Fruit fly (Drosophila melanogaster) whole organism, embryonic: ENCODE results near the gene RpL27A.
A peak's percentile ranks its signal among the peaks of the same experiment; 100 is the strongest.

Experiments
- CG10147 ChIP-seq: fragments of 200-800 bp; sonication (Bioruptor generic); optimal IDR thresholded peaks from 2 replicates; lab custom pipeline; 2019; ENCODE audit warnings: missing biosample characterization, mild to moderate bottlenecking, missing genetic modification characterization, moderate library complexity
- CG10543 ChIP-seq: fragments of 200-800 bp; sonication (Bioruptor generic); optimal IDR thresholded peaks from 3 replicates; lab custom pipeline; 2017; ENCODE audit warnings: missing biosample characterization, mild to moderate bottlenecking, missing genetic modification characterization, moderate library complexity
- CG11085 ChIP-seq: fragments of 200-800 bp; sonication (Bioruptor generic); IDR thresholded peaks from 2 replicates; pipeline ENCODE4 v1.3.6; 2022; ENCODE audit warnings: missing biosample characterization, missing genetic modification characterization
- CG11456 ChIP-seq: fragments of 200-800 bp; sonication (Bioruptor generic); IDR thresholded peaks from 3 replicates; pipeline ENCODE4 v1.3.6; 2022; ENCODE audit warnings: missing biosample characterization, missing genetic modification characterization
- CG12236 ChIP-seq: fragments of 200-800 bp; sonication (Bioruptor generic); optimal IDR thresholded peaks from 2 replicates; lab custom pipeline; 2016; ENCODE audit warnings: missing biosample characterization, missing genetic modification characterization
- CG12744 ChIP-seq: fragments of 200-800 bp; sonication (Bioruptor generic); optimal IDR thresholded peaks from 2 replicates; lab custom pipeline; 2016; ENCODE audit warnings: missing biosample characterization, missing genetic modification characterization
- CG13894 ChIP-seq: fragments of 200-800 bp; sonication (Bioruptor generic); optimal IDR thresholded peaks from 3 replicates; lab custom pipeline; 2018; ENCODE audit warnings: missing biosample characterization, mild to moderate bottlenecking, missing genetic modification characterization, moderate library complexity
- CG14014 ChIP-seq: fragments of 200-800 bp; sonication (Bioruptor generic); IDR thresholded peaks from 2 replicates; pipeline ENCODE4 v1.3.6; 2022; ENCODE audit warnings: missing biosample characterization, missing genetic modification characterization
- CG14441 ChIP-seq: fragments of 200-800 bp; sonication (Bioruptor generic); IDR thresholded peaks from 2 replicates; pipeline ENCODE4 v1.3.6; 2022; ENCODE audit warnings: missing biosample characterization, missing genetic modification characterization
- CG17186 ChIP-seq: fragments of 200-800 bp; sonication (Bioruptor generic); optimal IDR thresholded peaks from 3 replicates; lab custom pipeline; 2017; ENCODE audit warnings: missing biosample characterization, missing genetic modification reagents, missing genetic modification characterization
- CG31388 ChIP-seq: fragments of 200-800 bp; sonication (Bioruptor generic); optimal IDR thresholded peaks from 2 replicates; lab custom pipeline; 2016; ENCODE audit warnings: missing biosample characterization, missing genetic modification characterization
- CG3163 ChIP-seq: fragments of 200-800 bp; sonication (Bioruptor generic); optimal IDR thresholded peaks from 3 replicates; lab custom pipeline; 2016; ENCODE audit warnings: missing biosample characterization, missing genetic modification characterization
- CG32772 ChIP-seq: fragments of 200-800 bp; sonication (Bioruptor generic); IDR thresholded peaks from 2 replicates; pipeline ENCODE4 v1.3.6; 2022; ENCODE audit warnings: missing biosample characterization, missing genetic modification characterization
- CG4282 ChIP-seq: fragments of 200-800 bp; sonication (Bioruptor generic); optimal IDR thresholded peaks from 2 replicates; lab custom pipeline; 2016; ENCODE audit warnings: missing biosample characterization, missing genetic modification characterization
- CG43689 ChIP-seq: fragments of 200-800 bp; sonication (Bioruptor generic); IDR thresholded peaks from 2 replicates; pipeline ENCODE4 v1.3.6; 2022; ENCODE audit warnings: missing biosample characterization, missing genetic modification characterization
- CG6654 ChIP-seq: fragments of 200-800 bp; sonication (Bioruptor generic); optimal IDR thresholded peaks from 2 replicates; lab custom pipeline; 2017; ENCODE audit warnings: missing biosample characterization, mild to moderate bottlenecking, missing genetic modification characterization
- CG6791 ChIP-seq: fragments of 200-800 bp; sonication (Bioruptor generic); IDR thresholded peaks from 3 replicates; pipeline ENCODE4 v1.3.6; 2022; ENCODE audit warnings: missing biosample characterization, missing genetic modification characterization; ENCODE audit not compliant: partially characterized antibody
- CG7987 ChIP-seq: fragments of 200-800 bp; sonication (Bioruptor generic); optimal IDR thresholded peaks from 2 replicates; lab custom pipeline; 2018; ENCODE audit warnings: missing biosample characterization, mild to moderate bottlenecking, missing genetic modification characterization, moderate library complexity
- CG8359 ChIP-seq: fragments of 200-800 bp; sonication (Bioruptor generic); optimal IDR thresholded peaks from 2 replicates; lab custom pipeline; 2017; ENCODE audit warnings: missing biosample characterization, mild to moderate bottlenecking, missing genetic modification characterization, borderline replicate concordance
- CG9932 ChIP-seq: fragments of 200-800 bp; sonication (Bioruptor generic); IDR thresholded peaks from 2 replicates; pipeline ENCODE4 v1.3.6; 2022; ENCODE audit warnings: missing biosample characterization, missing genetic modification characterization
- CkIIα-i1 ChIP-seq: fragments of 200-800 bp; sonication (Bioruptor generic); IDR thresholded peaks from 2 replicates; pipeline ENCODE4 v1.3.6; 2022; ENCODE audit warnings: missing biosample characterization, missing genetic modification characterization
- D19A ChIP-seq: fragments of 200-800 bp; optimal IDR thresholded peaks from 3 replicates; lab custom pipeline; 2019; ENCODE audit warnings: missing biosample characterization, mild to moderate bottlenecking, missing genetic modification characterization, moderate library complexity
- Dfd ChIP-seq, 2 experiments: fragments of >200 bp; optimal IDR thresholded peaks; 2 replicates each; lab custom pipeline; 2017; ENCODE audit warnings: missing biosample characterization in 2 of 2, missing genetic modification characterization in 2 of 2
- Gsc ChIP-seq: fragments of 200-800 bp; sonication (Bioruptor generic); IDR thresholded peaks from 2 replicates; pipeline ENCODE4 v1.3.6; 2022; ENCODE audit warnings: missing biosample characterization, missing genetic modification characterization
- MESR4 ChIP-seq: fragments of 200-800 bp; sonication (Bioruptor generic); optimal IDR thresholded peaks from 2 replicates; lab custom pipeline; 2018; ENCODE audit warnings: missing biosample characterization, mild to moderate bottlenecking, missing genetic modification characterization, moderate library complexity
- MTF-1 ChIP-seq: fragments of 200-800 bp; sonication (Bioruptor generic); optimal IDR thresholded peaks from 2 replicates; lab custom pipeline; 2018; ENCODE audit warnings: missing biosample characterization, mild to moderate bottlenecking, missing genetic modification characterization, borderline replicate concordance
- Mad ChIP-seq: fragments of 200-800 bp; sonication (Bioruptor generic); optimal IDR thresholded peaks from 2 replicates; lab custom pipeline; 2016; ENCODE audit warnings: missing biosample characterization, missing genetic modification characterization
- NFAT ChIP-seq: fragments of 200-800 bp; sonication (Bioruptor generic); IDR thresholded peaks from 2 replicates; pipeline ENCODE4 v1.3.6; 2022; ENCODE audit warnings: missing biosample characterization, missing genetic modification characterization
- Poxn ChIP-seq: fragments of 200-800 bp; sonication (Bioruptor generic); IDR thresholded peaks from 2 replicates; pipeline ENCODE4 v1.3.6; 2022; ENCODE audit warnings: missing biosample characterization, missing genetic modification characterization
- Sox102F ChIP-seq: fragments of 200-800 bp; sonication (Bioruptor generic); optimal IDR thresholded peaks from 2 replicates; lab custom pipeline; 2018; ENCODE audit warnings: missing biosample characterization, mild to moderate bottlenecking, missing genetic modification characterization, moderate library complexity
- Taf1 ChIP-seq: fragments of 200-800 bp; sonication (Bioruptor generic); IDR thresholded peaks from 2 replicates; pipeline ENCODE4 v1.3.6; 2022; ENCODE audit warnings: missing biosample characterization, missing genetic modification characterization
- Xbp1 ChIP-seq: fragments of 200-800 bp; sonication (Bioruptor generic); optimal IDR thresholded peaks from 3 replicates; lab custom pipeline; 2016; ENCODE audit warnings: missing biosample characterization, mild to moderate bottlenecking, missing genetic modification characterization
- az2 ChIP-seq: fragments of 200-800 bp; sonication (Bioruptor generic); optimal IDR thresholded peaks from 3 replicates; lab custom pipeline; 2016; ENCODE audit warnings: missing biosample characterization, missing genetic modification characterization
- bowl ChIP-seq: fragments of 200-800 bp; sonication (Bioruptor generic); IDR thresholded peaks from 2 replicates; pipeline ENCODE4 v1.3.6; 2022; ENCODE audit warnings: missing biosample characterization, missing genetic modification characterization
- br ChIP-seq: fragments of >200 bp; optimal IDR thresholded peaks from 2 replicates; lab custom pipeline; 2017
- cwo ChIP-seq: fragments of 200-800 bp; sonication (Bioruptor generic); optimal IDR thresholded peaks from 3 replicates; lab custom pipeline; 2017; ENCODE audit warnings: missing biosample characterization, missing genetic modification characterization, mild to moderate bottlenecking, moderate library complexity, missing genetic modification reagents
- dan ChIP-seq: fragments of 200-800 bp; sonication (Bioruptor generic); IDR thresholded peaks from 2 replicates; pipeline ENCODE4 v1.3.6; 2022; ENCODE audit warnings: missing biosample characterization, missing genetic modification characterization
- dati ChIP-seq: fragments of 200-800 bp; sonication (Bioruptor generic); IDR thresholded peaks from 2 replicates; pipeline ENCODE4 v1.3.6; 2022; ENCODE audit warnings: missing biosample characterization, missing genetic modification characterization
- dm ChIP-seq: fragments of 200-800 bp; sonication (Bioruptor generic); optimal IDR thresholded peaks from 3 replicates; lab custom pipeline; 2016; ENCODE audit warnings: missing biosample characterization, missing genetic modification characterization
- esg ChIP-seq: fragments of 200-800 bp; sonication (Bioruptor generic); conservative IDR thresholded peaks from 2 replicates; pipeline ENCODE4 v1.3.6; 2022; ENCODE audit warnings: missing biosample characterization, missing genetic modification characterization
- ftz-f1 ChIP-seq: fragments of 200-800 bp; sonication (Bioruptor generic); optimal IDR thresholded peaks from 2 replicates; lab custom pipeline; 2016; ENCODE audit warnings: missing biosample characterization, missing genetic modification characterization
- h ChIP-seq: fragments of >200 bp; optimal IDR thresholded peaks from 2 replicates; lab custom pipeline; 2017
- inv ChIP-seq: fragments of 200-800 bp; sonication (Bioruptor generic); IDR thresholded peaks from 2 replicates; pipeline ENCODE4 v1.3.6; 2022; ENCODE audit warnings: missing biosample characterization, missing genetic modification characterization; ENCODE audit not compliant: partially characterized antibody
- lmd ChIP-seq: fragments of 200-800 bp; sonication (Bioruptor generic); IDR thresholded peaks from 2 replicates; pipeline ENCODE4 v1.3.6; 2022; ENCODE audit warnings: missing biosample characterization, missing genetic modification characterization
- mirr ChIP-seq: fragments of 200-800 bp; sonication (Bioruptor generic); optimal IDR thresholded peaks from 3 replicates; lab custom pipeline; 2018; ENCODE audit warnings: missing biosample characterization, mild to moderate bottlenecking, missing genetic modification characterization
- nau ChIP-seq: fragments of 200-800 bp; sonication (Bioruptor generic); optimal IDR thresholded peaks from 3 replicates; lab custom pipeline; 2017; ENCODE audit warnings: missing biosample characterization, mild to moderate bottlenecking, missing genetic modification characterization, missing genetic modification reagents
- otp ChIP-seq: fragments of 200-800 bp; sonication (Bioruptor generic); IDR thresholded peaks from 3 replicates; pipeline ENCODE4, ENCODE4 v1.3.6; 2022; ENCODE audit warnings: missing biosample characterization, missing genetic modification characterization
- pzg ChIP-seq: fragments of 200-800 bp; sonication (Bioruptor generic); optimal IDR thresholded peaks from 3 replicates; lab custom pipeline; 2018; ENCODE audit warnings: missing biosample characterization, mild to moderate bottlenecking, missing genetic modification characterization, moderate library complexity
- ranshi ChIP-seq: fragments of 200-800 bp; sonication (Bioruptor generic); IDR thresholded peaks from 2 replicates; pipeline ENCODE4 v1.3.6; 2022; ENCODE audit warnings: missing biosample characterization, missing genetic modification characterization
- repo ChIP-seq: fragments of 200-800 bp; sonication (Bioruptor generic); optimal IDR thresholded peaks from 2 replicates; lab custom pipeline; 2016; ENCODE audit warnings: missing biosample characterization, missing genetic modification characterization
- vvl ChIP-seq: fragments of 200-800 bp; sonication (Bioruptor generic); IDR thresholded peaks from 2 replicates; pipeline ENCODE4 v1.3.6; 2022; ENCODE audit warnings: missing biosample characterization, missing genetic modification characterization
- yki ChIP-seq: fragments of >200 bp; optimal IDR thresholded peaks from 3 replicates; lab custom pipeline; 2018
- zfh1 ChIP-seq: fragments of 200-800 bp; sonication (Bioruptor generic); IDR thresholded peaks from 3 replicates; pipeline ENCODE4 v1.3.6; 2022; ENCODE audit warnings: missing biosample characterization, missing genetic modification characterization

RpL27A gene

dm6 chr2L:4444457-4444856 lies 13.7 kb downstream of the RpL27A start, which contains the start of the genes morgue and Elp3 (continued):
- TF ChIP-seq esg (GFP tag; lab: Robert Waterston, UW) (no peak), cwo (GFP tag; lab: Kevin White, UChicago) (peak; percentile 45), D19A (tag; lab: Kevin White, UChicago) (no peak), MTF-1 (GFP tag; lab: Kevin White, UChicago) (no peak), h (lab: Kevin White, UChicago) (no peak), CG43689 (no peak), pzg (GFP tag; lab: Kevin White, UChicago) (peak; percentile 84), bowl (GFP tag; lab: Robert Waterston, UW) (no peak), CG13894 (tag; lab: Kevin White, UChicago) (no peak), Xbp1 (no peak), CG10543 (GFP tag; lab: Kevin White, UChicago) (no peak), zfh1 (GFP tag; lab: Robert Waterston, UW) (no peak), dm (peak; percentile 89), ftz-f1 (no peak), CG31388 (GFP tag; lab: Kevin White, UChicago) (no peak), mirr (GFP tag; lab: Kevin White, UChicago) (peak; percentile 14), Dfd (GFP tag; optimal IDR thresholded peaks at IDR 0.05; lab: Kevin White, UChicago) (no peak), dati (no peak), CG8359 (no peak), Gsc (GFP tag; lab: Robert Waterston, UW) (no peak), inv (peak; percentile 48; the same call in 1 of the 2 replicates), Sox102F (GFP tag; lab: Kevin White, UChicago) (no peak), MESR4 (peak; percentile 86), repo (no peak), CG14441 (GFP tag; lab: Robert Waterston, UW) (no peak), az2 (GFP tag; lab: Kevin White, UChicago) (no peak), CG11085 (no peak), CG7987 (GFP tag; lab: Kevin White, UChicago) (no peak), CG12744 (GFP tag; lab: Kevin White, UChicago) (no peak), CG17186 (GFP tag; lab: Kevin White, UChicago) (no peak), ranshi (GFP tag; lab: Robert Waterston, UW) (no peak), yki (lab: Kevin White, UChicago) (no peak), CG6791 (peak; percentile 77), lmd (GFP tag; lab: Robert Waterston, UW) (no peak), otp (GFP tag; lab: Robert Waterston, UW) (no peak), CG9932 (no peak), NFAT (GFP tag; lab: Robert Waterston, UW) (no peak), CG6654 (GFP tag; lab: Kevin White, UChicago) (no peak), CG11456 (no peak), CG32772 (GFP tag; lab: Robert Waterston, UW) (no peak), CG3163 (GFP tag; lab: Kevin White, UChicago) (no peak), CG4282 (GFP tag; lab: Kevin White, UChicago) (no peak), Poxn (GFP tag; lab: Robert Waterston, UW) (no peak), nau (GFP tag; lab: Kevin White, UChicago) (no peak), CG14014 (GFP tag; lab: Robert Waterston, UW) (no peak), CG12236 (GFP tag; lab: Kevin White, UChicago) (no peak), CkIIα-i1 (no peak), br (lab: Kevin White, UChicago) (no peak), dan (GFP tag; lab: Robert Waterston, UW) (no peak), vvl (no peak), CG10147 (GFP tag; lab: Kevin White, UChicago) (no peak), Mad (GFP tag; lab: Kevin White, UChicago) (no peak), Taf1 (GFP tag; lab: Robert Waterston, UW) (no peak)
